Worm (Caenorhabditis elegans): ENCODE results near the gene B0336.7.

- no peak for TF ChIP-seq elt-3 (tag; optimal IDR thresholded peaks at IDR 0.05)
- no peak for TF ChIP-seq unc-62 (GFP tag; optimal IDR thresholded peaks at IDR 0.05)
- no peak for TF ChIP-seq unc-39 (tag; optimal IDR thresholded peaks at IDR 0.05)
- TF ChIP-seq nhr-237 (tag; optimal IDR thresholded peaks at IDR 0.05), result no peak
- no peak for TF ChIP-seq lin-32 (GFP tag; optimal IDR thresholded peaks at IDR 0.05)
- TF ChIP-seq pha-4 (tag; optimal IDR thresholded peaks at IDR 0.05), result no peak
- no peak for TF ChIP-seq nhr-12 (tag; optimal IDR thresholded peaks at IDR 0.05)
- no peak for TF ChIP-seq ztf-11 (tag; optimal IDR thresholded peaks at IDR 0.05)
- TF ChIP-seq blmp-1 (tag; optimal IDR thresholded peaks at IDR 0.05), result no peak
- TF ChIP-seq elt-1 (tag; optimal IDR thresholded peaks at IDR 0.05; ENCODE audit: borderline replicate concordance, insufficient read depth), result peak; percentile 78
- no peak for TF ChIP-seq lin-13 (tag; optimal IDR thresholded peaks at IDR 0.05)
- TF ChIP-seq lsy-2 (tag; optimal IDR thresholded peaks at IDR 0.05), result peak; percentile 1
These were observed 29.1 kb downstream of the B0336.7 start for ce11 chrIII:5667952-5668489.
